Fruit fly (Drosophila melanogaster) whole organism, prepupa: Measurements from ENCODE around the gene AdamTS-B.

Experiments used
- Blimp-1 ChIP-seq: fragments of 200-800 bp; sonication (Bioruptor generic); optimal IDR thresholded peaks from 3 replicates; lab custom pipeline; 2017; ENCODE audit warnings: missing biosample characterization, missing genetic modification characterization, mild to moderate bottlenecking, moderate library complexity, missing genetic modification reagents
- CG10631 ChIP-seq: fragments of 200-800 bp; sonication (Bioruptor generic); optimal IDR thresholded peaks from 2 replicates; lab custom pipeline; 2016; ENCODE audit warnings: missing biosample characterization, missing genetic modification characterization
- CG10669 ChIP-seq: fragments of 200-800 bp; sonication (Bioruptor generic); optimal IDR thresholded peaks from 3 replicates; lab custom pipeline; 2018; ENCODE audit warnings: missing biosample characterization, mild to moderate bottlenecking, missing genetic modification characterization, moderate library complexity
- CG11762 ChIP-seq: fragments of 200-800 bp; sonication (Bioruptor generic); optimal IDR thresholded peaks from 3 replicates; lab custom pipeline; 2016; ENCODE audit warnings: missing biosample characterization, missing genetic modification characterization; ENCODE audit not compliant: insufficient read depth
- CG15336 ChIP-seq: fragments of 200-800 bp; sonication (Bioruptor generic); IDR thresholded peaks from 2 replicates; pipeline ENCODE4 v1.3.6; 2022; ENCODE audit warnings: missing biosample characterization, missing genetic modification characterization
- CG16779 ChIP-seq: fragments of 200-800 bp; sonication (Bioruptor generic); optimal IDR thresholded peaks from 3 replicates; lab custom pipeline; 2017; ENCODE audit warnings: missing biosample characterization, mild to moderate bottlenecking, missing genetic modification characterization
- CG3032 ChIP-seq: fragments of 200-800 bp; optimal IDR thresholded peaks from 2 replicates; lab custom pipeline; 2019; ENCODE audit warnings: missing biosample characterization, mild to moderate bottlenecking, missing genetic modification characterization, moderate library complexity
- CG32006 ChIP-seq: fragments of 200-800 bp; sonication (Bioruptor generic); optimal IDR thresholded peaks from 3 replicates; lab custom pipeline; 2017; ENCODE audit warnings: missing biosample characterization, mild to moderate bottlenecking, missing genetic modification characterization
- CG34406 ChIP-seq: fragments of 200-800 bp; sonication (Bioruptor generic); optimal IDR thresholded peaks from 3 replicates; lab custom pipeline; 2016; ENCODE audit warnings: missing biosample characterization, missing genetic modification characterization
- CG3919 ChIP-seq: fragments of 200-800 bp; sonication (Bioruptor generic); optimal IDR thresholded peaks from 3 replicates; lab custom pipeline; 2016; ENCODE audit warnings: missing biosample characterization, missing genetic modification characterization
- CG4318 ChIP-seq: fragments of 200-800 bp; sonication (Bioruptor generic); optimal IDR thresholded peaks from 3 replicates; lab custom pipeline; 2017; ENCODE audit warnings: missing biosample characterization, mild to moderate bottlenecking, missing genetic modification characterization
- CG6163 ChIP-seq: fragments of 200-800 bp; sonication (Bioruptor generic); IDR thresholded peaks from 3 replicates; pipeline ENCODE4 v1.3.6; 2022; ENCODE audit warnings: missing biosample characterization, missing genetic modification characterization
- CG6276 ChIP-seq: fragments of 200-800 bp; sonication (Bioruptor generic); optimal IDR thresholded peaks from 2 replicates; lab custom pipeline; 2017; ENCODE audit warnings: missing biosample characterization, mild to moderate bottlenecking, missing genetic modification characterization
- CG6792 ChIP-seq: fragments of 200-800 bp; sonication (Bioruptor generic); optimal IDR thresholded peaks from 3 replicates; lab custom pipeline; 2016; ENCODE audit warnings: missing biosample characterization, missing genetic modification characterization
- CG6808 ChIP-seq: fragments of 200-800 bp; sonication (Bioruptor generic); optimal IDR thresholded peaks from 3 replicates; lab custom pipeline; 2017; ENCODE audit warnings: missing biosample characterization, missing genetic modification characterization, mild to moderate bottlenecking, moderate library complexity, missing genetic modification reagents
- CG7368 ChIP-seq: fragments of 200-800 bp; sonication (Bioruptor generic); optimal IDR thresholded peaks from 3 replicates; lab custom pipeline; 2016; ENCODE audit warnings: missing biosample characterization, missing genetic modification characterization
- CG8119 ChIP-seq: fragments of 200-800 bp; sonication (Bioruptor generic); IDR thresholded peaks from 3 replicates; pipeline ENCODE4 v1.3.6; 2022; ENCODE audit warnings: missing biosample characterization, missing genetic modification characterization
- CG8632 ChIP-seq: fragments of 200-800 bp; sonication (Bioruptor generic); optimal IDR thresholded peaks from 3 replicates; lab custom pipeline; 2016; ENCODE audit warnings: missing biosample characterization, missing genetic modification characterization
- CG9139 ChIP-seq: fragments of 200-800 bp; sonication (Bioruptor generic); optimal IDR thresholded peaks from 3 replicates; lab custom pipeline; 2017; ENCODE audit warnings: missing biosample characterization, mild to moderate bottlenecking, missing genetic modification characterization
- Eip75B ChIP-seq: fragments of 200-800 bp; sonication (Bioruptor generic); optimal IDR thresholded peaks from 3 replicates; lab custom pipeline; 2016; ENCODE audit warnings: missing biosample characterization, missing genetic modification characterization
- Eip78C ChIP-seq: fragments of 200-800 bp; sonication (Bioruptor generic); peaks from one replicate; lab custom pipeline; 2016; ENCODE audit warnings: missing biosample characterization, missing genetic modification characterization
- Ets96B ChIP-seq: fragments of 200-800 bp; optimal IDR thresholded peaks from 2 replicates; lab custom pipeline; 2019; ENCODE audit warnings: missing biosample characterization, mild to moderate bottlenecking, missing genetic modification characterization, moderate library complexity
- Hr38 ChIP-seq: sonication (Bioruptor generic); optimal IDR thresholded peaks from 2 replicates; lab custom pipeline; 2016; ENCODE audit warnings: missing biosample characterization, missing genetic modification characterization
- Hr39 ChIP-seq: fragments of 200-800 bp; sonication (Bioruptor generic); optimal IDR thresholded peaks from 2 replicates; lab custom pipeline; 2016; ENCODE audit warnings: missing biosample characterization, missing genetic modification characterization
- Hr4 ChIP-seq: fragments of 200-800 bp; sonication (Bioruptor generic); optimal IDR thresholded peaks from 3 replicates; lab custom pipeline; 2016; ENCODE audit warnings: missing biosample characterization, missing genetic modification characterization
- Met ChIP-seq: fragments of 200-800 bp; sonication (Bioruptor generic); optimal IDR thresholded peaks from 3 replicates; lab custom pipeline; 2016; ENCODE audit warnings: missing biosample characterization, missing genetic modification characterization
- OdsH ChIP-seq: fragments of 200-800 bp; sonication (Bioruptor generic); optimal IDR thresholded peaks from 3 replicates; lab custom pipeline; 2016; ENCODE audit warnings: missing biosample characterization, missing genetic modification characterization
- Smox ChIP-seq: fragments of 200-800 bp; sonication (Bioruptor generic); optimal IDR thresholded peaks from 3 replicates; lab custom pipeline; 2016; ENCODE audit warnings: missing biosample characterization, missing genetic modification characterization
- Sox102F ChIP-seq: fragments of 200-800 bp; sonication (Bioruptor generic); optimal IDR thresholded peaks from 2 replicates; lab custom pipeline; 2016; ENCODE audit warnings: missing biosample characterization, mild to moderate bottlenecking, missing genetic modification characterization
- Sox14 ChIP-seq: fragments of 200-800 bp; sonication (Bioruptor generic); optimal IDR thresholded peaks from 3 replicates; lab custom pipeline; 2016; ENCODE audit warnings: missing biosample characterization, missing genetic modification characterization
- acj6 ChIP-seq: fragments of 200-800 bp; sonication (Bioruptor generic); optimal IDR thresholded peaks from 3 replicates; lab custom pipeline; 2016; ENCODE audit warnings: missing biosample characterization, missing genetic modification characterization
- cyc ChIP-seq: fragments of 200-800 bp; sonication (Bioruptor generic); optimal IDR thresholded peaks from 3 replicates; lab custom pipeline; 2016; ENCODE audit warnings: missing biosample characterization, missing genetic modification characterization
- dsx ChIP-seq: fragments of 200-800 bp; optimal IDR thresholded peaks from 3 replicates; lab custom pipeline; 2019; ENCODE audit warnings: missing biosample characterization, mild to moderate bottlenecking, missing genetic modification characterization, moderate library complexity; ENCODE audit not compliant: poor library complexity, severe bottlenecking
- eg ChIP-seq: fragments of 200-800 bp; sonication (Bioruptor generic); IDR thresholded peaks from 3 replicates; pipeline ENCODE4 v1.3.6; 2022; ENCODE audit warnings: missing biosample characterization, missing genetic modification characterization
- fd85E ChIP-seq: fragments of 200-800 bp; sonication (Bioruptor generic); optimal IDR thresholded peaks from 3 replicates; lab custom pipeline; 2016; ENCODE audit warnings: missing biosample characterization, missing genetic modification characterization
- lz ChIP-seq: fragments of 200-800 bp; sonication (Bioruptor generic); optimal IDR thresholded peaks from 3 replicates; lab custom pipeline; 2016; ENCODE audit warnings: missing biosample characterization, missing genetic modification characterization
- pdm3 ChIP-seq: fragments of 200-800 bp; sonication (Bioruptor generic); optimal IDR thresholded peaks from 3 replicates; lab custom pipeline; 2016; ENCODE audit warnings: missing biosample characterization, missing genetic modification characterization
- salr ChIP-seq, 2 experiments: fragments of 200-800 bp; sonication (Bioruptor generic); optimal IDR thresholded peaks; 3 replicates each; lab custom pipeline; 2016 to 2018; ENCODE audit warnings: missing biosample characterization in 2 of 2, missing genetic modification characterization in 2 of 2, mild to moderate bottlenecking in 1 of 2
- spab ChIP-seq: fragments of 200-800 bp; sonication (Bioruptor generic); optimal IDR thresholded peaks from 2 replicates; lab custom pipeline; 2017; ENCODE audit warnings: missing biosample characterization, mild to moderate bottlenecking, missing genetic modification characterization, missing genetic modification reagents
- ss ChIP-seq, 2 experiments: fragments of 200-800 bp; sonication (Bioruptor generic); optimal IDR thresholded peaks; 2 replicates in 1 of 2; 3 replicates in 1 of 2; lab custom pipeline; 2017 to 2018; ENCODE audit warnings: mild to moderate bottlenecking in 2 of 2, missing biosample characterization in 2 of 2, missing genetic modification characterization in 2 of 2, moderate library complexity in 1 of 2
- svp ChIP-seq: fragments of 200-800 bp; sonication (Bioruptor generic); peaks from one replicate; lab custom pipeline; 2016; ENCODE audit warnings: missing biosample characterization, missing genetic modification characterization

Gene AdamTS-B

DNA sequence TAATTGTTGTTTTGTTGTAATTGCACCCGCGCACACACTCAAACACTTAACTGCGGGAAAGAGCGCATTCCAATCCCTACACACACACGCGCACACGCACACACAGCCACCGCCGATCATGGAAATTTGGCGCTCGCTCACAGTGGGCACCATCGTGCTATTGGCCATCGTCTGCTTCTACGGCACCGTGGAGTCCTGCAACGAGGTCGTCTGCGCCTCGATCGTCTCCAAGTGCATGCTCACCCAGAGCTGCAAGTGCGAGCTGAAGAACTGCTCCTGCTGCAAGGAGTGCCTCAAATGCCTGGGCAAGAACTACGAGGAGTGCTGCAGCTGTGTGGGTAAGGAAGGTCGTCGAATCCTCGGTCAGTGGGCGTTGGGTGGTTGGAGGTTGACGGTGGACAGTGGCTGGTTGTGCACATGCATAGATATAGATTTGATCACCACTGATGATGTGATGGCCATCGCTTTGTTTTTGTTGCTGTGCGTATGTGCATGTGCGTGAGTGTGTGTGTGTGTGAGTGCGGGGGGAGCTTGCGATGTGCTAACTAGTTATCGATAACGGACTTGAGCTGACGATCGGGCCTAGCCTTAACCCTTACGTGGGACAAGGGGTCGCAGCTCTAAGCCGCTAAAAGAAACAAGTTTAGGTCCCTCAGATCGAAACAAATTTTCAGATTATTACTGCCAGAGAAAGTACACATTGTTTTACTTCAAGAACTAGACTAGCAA lies 7.5 kb upstream of the AdamTS-B start:
- TF ChIP-seq Hr39 (GFP tag; lab: Kevin White, UChicago), result no peak
- no peak for TF ChIP-seq Hr4 (GFP tag; lab: Kevin White, UChicago)
- TF ChIP-seq cyc, result no peak
- TF ChIP-seq CG32006 (GFP tag; lab: Kevin White, UChicago), result peak; percentile 37
- TF ChIP-seq fd85E (GFP tag; lab: Kevin White, UChicago), result no peak
- peak; percentile 6 for TF ChIP-seq CG16779
- TF ChIP-seq Eip78C (GFP tag; lab: Kevin White, UChicago), result peak; percentile 78
- no peak for TF ChIP-seq CG10631 (GFP tag; lab: Kevin White, UChicago)
- no peak for TF ChIP-seq Sox14 (GFP tag; lab: Kevin White, UChicago)
- no peak for TF ChIP-seq Sox102F (GFP tag; lab: Kevin White, UChicago)
- TF ChIP-seq ss (GFP tag; optimal IDR thresholded peaks at IDR 0.05; lab: Kevin White, UChicago), result peak in 1 of 2 experiments; percentile 1
- no peak for TF ChIP-seq CG6276 (GFP tag; lab: Kevin White, UChicago)
- TF ChIP-seq CG4318 (GFP tag; lab: Kevin White, UChicago), result no peak
- TF ChIP-seq CG3032 (tag; lab: Kevin White, UChicago), result no peak
- peak; percentile 51 for TF ChIP-seq svp (GFP tag; lab: Kevin White, UChicago)
- TF ChIP-seq Met (GFP tag; lab: Kevin White, UChicago), result no peak
- TF ChIP-seq CG15336 (GFP tag; lab: Robert Waterston, UW), result 0 out of 2 replicates have a peak, but pooled peaks have one; percentile 24
- peak; percentile 5 for TF ChIP-seq CG6808 (GFP tag; lab: Kevin White, UChicago)
- TF ChIP-seq OdsH (GFP tag; lab: Kevin White, UChicago), result no peak
- no peak for TF ChIP-seq acj6

DNA sequence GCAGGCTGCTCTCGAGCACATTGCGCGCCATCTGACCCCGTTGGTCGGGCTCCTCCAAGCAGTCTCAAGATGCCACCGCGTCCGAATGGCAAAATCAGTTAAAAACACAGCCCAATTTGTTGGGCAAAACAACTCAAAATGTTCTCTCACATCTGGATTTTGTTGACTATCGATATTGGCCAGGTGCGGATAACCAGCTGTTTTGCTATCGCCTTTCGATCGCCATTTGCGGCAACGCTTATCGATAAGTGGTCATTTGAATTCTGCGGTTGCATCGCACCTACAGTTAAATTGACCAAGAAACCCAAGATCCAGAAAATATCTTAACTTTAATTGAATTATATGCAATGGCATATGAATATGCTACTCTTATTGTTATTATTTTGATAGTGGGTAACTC lies 3.3 kb upstream of the AdamTS-B start, which contains the start of gene CG3149:
Gene CG3149 (minus strand): TSS at position 171 of the 400 bp plus-strand sequence.
- no peak for TF ChIP-seq pdm3 (GFP tag; lab: Kevin White, UChicago)
- peak; percentile 45 for TF ChIP-seq Eip78C (GFP tag; lab: Kevin White, UChicago)
- TF ChIP-seq CG11762 (GFP tag; lab: Kevin White, UChicago), result no peak
- no peak for TF ChIP-seq acj6
- TF ChIP-seq Hr4 (GFP tag; lab: Kevin White, UChicago), result no peak
- TF ChIP-seq, all 60 proteins: peak for 1

DNA sequence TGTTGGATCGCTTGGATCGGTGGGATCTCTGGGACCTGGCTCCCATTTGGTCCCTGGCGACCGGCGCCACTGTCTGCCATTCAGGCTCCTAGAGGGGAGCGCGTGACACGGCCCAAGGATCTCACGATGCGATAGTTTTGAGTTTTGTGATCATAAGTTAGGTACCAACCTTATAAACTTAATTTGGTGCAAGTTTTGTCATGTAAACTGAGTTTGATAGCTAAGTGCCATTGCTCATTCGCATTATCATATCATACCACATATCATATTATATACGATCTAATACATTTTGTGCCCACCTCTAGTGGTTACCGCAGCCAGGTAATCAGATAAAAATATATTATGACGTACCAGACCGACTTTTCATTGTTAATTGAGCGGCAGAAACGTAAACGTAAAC lies 2.4 kb upstream of the AdamTS-B start:
- TF ChIP-seq CG6163 (GFP tag; lab: Robert Waterston, UW) (peak; percentile 37), eg (GFP tag; lab: Robert Waterston, UW) (peak; percentile 22; the same call in 1 of the 3 replicates), Ets96B (tag; lab: Kevin White, UChicago) (peak; percentile 84), Sox102F (GFP tag; lab: Kevin White, UChicago) (no peak), CG6792 (no peak), CG3032 (tag; lab: Kevin White, UChicago) (peak; percentile 86), CG10669 (GFP tag; lab: Kevin White, UChicago) (peak; percentile 29), dsx (GFP tag; lab: Kevin White, UChicago) (peak; percentile 64), OdsH (GFP tag; lab: Kevin White, UChicago) (no peak)
- TF ChIP-seq, all 60 proteins: peak for 6

DNA sequence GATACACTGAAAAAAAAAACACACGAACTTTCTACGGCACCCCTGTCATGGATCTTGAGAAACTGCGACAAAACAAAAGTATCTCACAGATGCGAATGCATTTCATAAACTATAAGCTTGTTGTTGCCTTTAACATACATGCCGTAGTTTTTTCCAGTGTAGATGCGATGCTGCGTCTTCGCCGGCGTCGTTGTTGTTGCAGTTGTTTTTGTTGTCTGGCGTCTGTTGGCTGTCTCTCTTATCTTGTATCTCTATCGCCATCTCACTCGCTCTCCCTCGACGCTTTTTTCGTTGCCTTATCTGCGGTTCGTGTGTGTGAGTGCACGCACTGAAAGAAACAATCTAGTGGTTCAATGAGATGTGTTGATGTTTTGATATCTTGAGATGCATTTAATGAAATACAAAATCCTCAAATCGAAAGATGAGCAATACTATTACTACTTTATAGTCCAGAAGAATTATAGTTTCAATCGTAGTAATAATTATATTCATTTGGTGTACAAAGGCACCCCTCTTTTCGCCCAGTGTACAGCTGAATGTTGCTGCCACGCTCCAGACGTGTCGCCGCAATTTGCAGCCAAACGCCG lies 1.8 kb upstream of the AdamTS-B start:
- TF ChIP-seq CG6792, result peak; percentile 98
- TF ChIP-seq CG34406, result peak; percentile 97
- TF ChIP-seq CG16779, result peak; percentile 95
- TF ChIP-seq CG10631 (GFP tag; lab: Kevin White, UChicago), result peak; percentile 97
- peak; percentile 94 for TF ChIP-seq CG9139 (GFP tag; lab: Kevin White, UChicago)
- peak; percentile 95 for TF ChIP-seq CG8632 (GFP tag; lab: Kevin White, UChicago)
- peak; percentile 99 for TF ChIP-seq CG6163 (GFP tag; lab: Robert Waterston, UW)
- TF ChIP-seq CG7368 (GFP tag; lab: Kevin White, UChicago), result peak; percentile 99
- peak; percentile 98 for TF ChIP-seq Eip75B (GFP tag; lab: Kevin White, UChicago)
- TF ChIP-seq salr (GFP tag; optimal IDR thresholded peaks at IDR 0.05; lab: Kevin White, UChicago), result peak; percentile 93 to 95
- TF ChIP-seq Smox (GFP tag; lab: Kevin White, UChicago), result peak; percentile 97
- TF ChIP-seq CG6276 (GFP tag; lab: Kevin White, UChicago), result peak; percentile 94
- TF ChIP-seq Eip78C (GFP tag; lab: Kevin White, UChicago), result peak; percentile 99
- TF ChIP-seq Ets96B (tag; lab: Kevin White, UChicago), result peak; percentile 83
- TF ChIP-seq Hr38 (GFP tag; lab: Kevin White, UChicago), result peak; percentile 66
- TF ChIP-seq CG10669 (GFP tag; lab: Kevin White, UChicago), result peak; percentile 94
- TF ChIP-seq lz (GFP tag; lab: Kevin White, UChicago), result peak; percentile 98
- peak; percentile 94 for TF ChIP-seq CG8119 (GFP tag; lab: Robert Waterston, UW)
- TF ChIP-seq Blimp-1 (GFP tag; lab: Kevin White, UChicago), result peak; percentile 70
- peak; percentile 97 for TF ChIP-seq CG11762 (GFP tag; lab: Kevin White, UChicago)
- TF ChIP-seq CG3919, result peak; percentile 99
- TF ChIP-seq svp (GFP tag; lab: Kevin White, UChicago), result peak; percentile 99
- peak; percentile 97 for TF ChIP-seq spab
- peak; percentile 99 for TF ChIP-seq cyc
